Fruit fly (Drosophila melanogaster): ENCODE data around the gene CG6005.

DNA sequence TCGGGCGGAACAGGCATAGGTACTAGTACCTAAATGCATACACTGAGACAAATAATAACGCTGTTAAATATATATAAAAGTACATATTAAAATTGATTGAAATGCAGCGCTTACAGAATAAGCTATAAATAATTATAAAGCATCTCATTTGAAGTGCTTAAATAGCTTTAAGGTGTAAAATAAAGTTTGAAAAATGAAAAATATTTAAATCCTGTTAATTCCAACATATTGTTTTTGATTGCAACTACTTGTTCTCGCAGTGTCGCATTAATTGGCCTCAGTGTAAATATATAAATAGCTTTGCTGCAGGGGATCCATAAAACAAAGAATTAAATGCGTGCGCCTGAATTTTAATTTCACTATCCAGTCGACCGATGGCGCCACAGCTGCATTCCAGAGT lies 34.6 kb upstream of the CG6005 start:
- TF ChIP-seq Myc (optimal IDR thresholded peaks at IDR 0.05) (no peak), psq (optimal IDR thresholded peaks at IDR 0.05) (no peak), Sin3A (optimal IDR thresholded peaks at IDR 0.05) (no peak)

All from Kc167 (cell line).